Fruit fly (Drosophila melanogaster) whole organism, embryonic: Measurements from ENCODE around the gene Spn28Db.

ENCODE experiments used
- Antp ChIP-seq: fragments of 200-800 bp; sonication (Bioruptor generic); optimal IDR thresholded peaks from 3 replicates; lab custom pipeline; 2016; ENCODE audit warnings: missing biosample characterization, missing genetic modification characterization
- CG17361 ChIP-seq: fragments of 200-800 bp; sonication (Bioruptor generic); IDR thresholded peaks from 3 replicates; pipeline ENCODE4 v1.3.6; 2022; ENCODE audit warnings: missing biosample characterization, missing genetic modification characterization
- HLHmδ ChIP-seq: fragments of 200-800 bp; sonication (Bioruptor generic); optimal IDR thresholded peaks from 2 replicates; lab custom pipeline; 2018; ENCODE audit warnings: missing biosample characterization, mild to moderate bottlenecking, missing genetic modification characterization, moderate library complexity
- Ptx1 ChIP-seq: fragments of 200-800 bp; sonication (Bioruptor generic); IDR thresholded peaks from 2 replicates; pipeline ENCODE4 v1.3.6; 2022; ENCODE audit warnings: missing biosample characterization, missing genetic modification characterization
- fd64A ChIP-seq: fragments of 200-800 bp; sonication (Bioruptor generic); optimal IDR thresholded peaks from 3 replicates; lab custom pipeline; 2018; ENCODE audit warnings: missing biosample characterization, mild to moderate bottlenecking, missing genetic modification characterization
- nerfin-1 ChIP-seq: fragments of 200-800 bp; sonication (Bioruptor generic); optimal IDR thresholded peaks from 3 replicates; lab custom pipeline; 2019; ENCODE audit warnings: missing biosample characterization, mild to moderate bottlenecking, missing genetic modification characterization, moderate library complexity
- run ChIP-seq: fragments of 200-800 bp; sonication (Bioruptor generic); optimal IDR thresholded peaks from 3 replicates; lab custom pipeline; 2018; ENCODE audit warnings: missing biosample characterization, mild to moderate bottlenecking, missing genetic modification characterization
- sens-2 ChIP-seq: fragments of 200-800 bp; sonication (Bioruptor generic); IDR thresholded peaks from 2 replicates; pipeline ENCODE4 v1.3.6; 2022; ENCODE audit warnings: missing biosample characterization, missing genetic modification characterization

DNA sequence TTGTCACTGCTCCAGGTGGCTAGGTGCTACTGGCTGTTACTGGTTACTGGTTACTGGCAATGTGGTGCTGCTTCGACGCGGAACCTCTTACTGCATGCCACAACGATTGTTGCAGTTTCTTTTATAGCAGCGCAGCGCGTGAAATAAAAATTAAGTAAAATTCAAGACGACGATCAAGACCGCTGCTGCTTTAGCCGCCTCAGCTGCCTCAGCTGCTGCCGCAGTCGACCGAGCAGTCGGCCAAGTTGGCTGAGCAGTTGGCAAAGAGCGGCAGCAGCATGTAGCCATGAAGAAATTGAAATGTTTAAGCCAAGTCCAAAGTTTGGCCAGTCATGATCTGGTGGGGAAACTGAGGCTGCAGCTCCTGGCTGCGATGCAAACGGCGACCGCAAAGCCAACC lies 29.8 kb downstream of the Spn28Db start, which contains the start of gene TwdlE:
- TF ChIP-seq Antp (GFP tag; lab: Kevin White, UChicago) (no peak), CG17361 (GFP tag; lab: Robert Waterston, UW) (no peak), run (tag; lab: Kevin White, UChicago) (no peak), HLHmδ (GFP tag; lab: Kevin White, UChicago) (no peak), sens-2 (GFP tag; lab: Robert Waterston, UW) (no peak), fd64A (no peak), Ptx1 (no peak), nerfin-1 (tag; lab: Kevin White, UChicago) (no peak)
